Worm (Caenorhabditis elegans) whole organism, L4 larva: Measurements from ENCODE around the gene ttr-37.
A peak's percentile ranks its signal among the peaks of the same experiment; 100 is the strongest.

Experiments
- F26F4.8 ChIP-seq: fragments of 200-800 bp; sonication (Bioruptor generic); conservative IDR thresholded peaks from 2 replicates; pipeline ENCODE4 v1.3.6; 2022; ENCODE audit warnings: missing genetic modification characterization, missing compliant biosample characterization
- F37D6.2 ChIP-seq: sonication (generic microtip); optimal IDR thresholded peaks from 2 replicates; lab custom pipeline; 2016; ENCODE audit warnings: mild to moderate bottlenecking, missing genetic modification characterization, missing compliant biosample characterization
- F44E2.7 ChIP-seq: fragments of 200-800 bp; sonication (Bioruptor generic); IDR thresholded peaks from 2 replicates; pipeline ENCODE4 v2.1.2; 2022; ENCODE audit warnings: missing genetic modification characterization, missing compliant biosample characterization
- R02D3.7 ChIP-seq: fragments of 150-350 bp; sonication (generic microtip); optimal IDR thresholded peaks from 3 replicates; lab custom pipeline; 2014; ENCODE audit warnings: missing biosample characterization, missing genetic modification characterization
- T20F7.1 ChIP-seq: fragments of 200-800 bp; sonication (Bioruptor generic); optimal IDR thresholded peaks from 2 replicates; lab custom pipeline; 2018; ENCODE audit warnings: mild to moderate bottlenecking, missing genetic modification characterization, missing compliant biosample characterization
- Y48G9A.11 ChIP-seq: fragments of 200-800 bp; sonication (Bioruptor generic); IDR thresholded peaks from 2 replicates; pipeline ENCODE4 v1.3.6; 2022; ENCODE audit warnings: missing genetic modification reagents, missing genetic modification characterization, missing compliant biosample characterization
- Y5F2A.4 ChIP-seq: fragments of 200-800 bp; sonication (Bioruptor generic); optimal IDR thresholded peaks from 2 replicates; lab custom pipeline; 2018; ENCODE audit warnings: mild to moderate bottlenecking, missing genetic modification characterization, missing compliant biosample characterization
- ZK546.5 ChIP-seq, 2 experiments: sonication (generic microtip); optimal IDR thresholded peaks; 2 replicates each; lab custom pipeline; 2017; ENCODE audit warnings: missing biosample characterization in 2 of 2, missing genetic modification characterization in 2 of 2
- ceh-44 ChIP-seq: fragments of 200-800 bp; sonication (Bioruptor generic); IDR thresholded peaks from 2 replicates; pipeline ENCODE4 v1.3.6; 2022; ENCODE audit warnings: missing genetic modification reagents, missing genetic modification characterization, missing compliant biosample characterization
- daf-16 ChIP-seq, 3 experiments: sonication (generic microtip); optimal IDR thresholded peaks; 2 replicates each; lab custom pipeline; 2016 to 2017; ENCODE audit warnings: missing genetic modification characterization in 3 of 3, missing genetic modification reagents in 3 of 3, mild to moderate bottlenecking in 2 of 3, missing compliant biosample characterization in 2 of 3, missing biosample characterization in 1 of 3, moderate library complexity in 1 of 3
- dmd-6 ChIP-seq: fragments of 200-800 bp; sonication (Bioruptor generic); IDR thresholded peaks from 2 replicates; pipeline ENCODE4 v1.3.6; 2022; ENCODE audit warnings: missing genetic modification reagents, missing genetic modification characterization, missing compliant biosample characterization
- dmd-9 ChIP-seq: fragments of 200-800 bp; sonication (Bioruptor generic); IDR thresholded peaks from 2 replicates; pipeline ENCODE4 v1.3.6; 2022; ENCODE audit warnings: missing genetic modification reagents, missing genetic modification characterization, missing compliant biosample characterization
- duxl-1 ChIP-seq: sonication (generic microtip); optimal IDR thresholded peaks from 2 replicates; lab custom pipeline; 2016; ENCODE audit warnings: mild to moderate bottlenecking, missing genetic modification characterization, moderate library complexity, missing compliant biosample characterization; ENCODE audit not compliant: poor library complexity
- dve-1 ChIP-seq: sonication (generic microtip); optimal IDR thresholded peaks from 2 replicates; lab custom pipeline; 2017; ENCODE audit warnings: antibody characterized with exemption, mild to moderate bottlenecking, missing genetic modification characterization, missing compliant biosample characterization; ENCODE audit not compliant: insufficient read depth
- egl-27 ChIP-seq: sonication (generic microtip); optimal IDR thresholded peaks from 3 replicates; lab custom pipeline; 2017; ENCODE audit warnings: missing biosample characterization, missing genetic modification reagents, missing genetic modification characterization
- hif-1 ChIP-seq, 2 experiments: sonication (generic microtip); optimal IDR thresholded peaks; 2 replicates each; lab custom pipeline; 2016 to 2017; ENCODE audit warnings: missing compliant biosample characterization in 2 of 2, missing genetic modification characterization in 2 of 2, missing genetic modification reagents in 2 of 2, missing genotype in 2 of 2, mild to moderate bottlenecking in 1 of 2
- hmg-1.1 ChIP-seq: fragments of 200-800 bp; sonication (Bioruptor generic); IDR thresholded peaks from 2 replicates; pipeline ENCODE4 v1.3.6; 2022; ENCODE audit warnings: missing genetic modification reagents, missing genetic modification characterization, missing compliant biosample characterization
- lin-15B ChIP-seq: fragments of 150-350 bp; sonication (generic microtip); optimal IDR thresholded peaks from 3 replicates; lab custom pipeline; 2014; ENCODE audit warnings: missing biosample characterization, missing genetic modification characterization
- lin-29 ChIP-seq: fragments of 200-800 bp; sonication (Bioruptor generic); IDR thresholded peaks from 2 replicates; pipeline ENCODE4 v1.3.6; 2022; ENCODE audit warnings: missing genetic modification reagents, missing genetic modification characterization, missing compliant biosample characterization
- lin-38 ChIP-seq: fragments of 200-800 bp; sonication (Bioruptor generic); IDR thresholded peaks from 2 replicates; pipeline ENCODE4 v1.3.6; 2022; ENCODE audit warnings: missing genetic modification reagents, missing genetic modification characterization, missing compliant biosample characterization
- madf-5 ChIP-seq, 2 experiments: fragments of 200-800 bp; sonication (Bioruptor generic); IDR thresholded peaks; 2 replicates each; pipeline ENCODE4 v1.3.6; 2022; ENCODE audit warnings: missing compliant biosample characterization in 2 of 2, missing genetic modification characterization in 2 of 2
- madf-9 ChIP-seq: fragments of 200-800 bp; sonication (Bioruptor generic); conservative IDR thresholded peaks from 2 replicates; pipeline ENCODE4 v1.3.6; 2022; ENCODE audit warnings: missing genetic modification reagents, missing genetic modification characterization, missing compliant biosample characterization
- mes-2 ChIP-seq: sonication (generic microtip); optimal IDR thresholded peaks from 2 replicates; lab custom pipeline; 2016; ENCODE audit warnings: missing genotype, mild to moderate bottlenecking, missing genetic modification characterization, missing compliant biosample characterization; ENCODE audit not compliant: poor library complexity, severe bottlenecking
- mxl-3 ChIP-seq: fragments of 200-800 bp; sonication (Bioruptor generic); optimal IDR thresholded peaks from 2 replicates; lab custom pipeline; 2018; ENCODE audit warnings: mild to moderate bottlenecking, missing genetic modification characterization, missing compliant biosample characterization
- nhr-102 ChIP-seq: sonication (generic microtip); optimal IDR thresholded peaks from 2 replicates; lab custom pipeline; 2016; ENCODE audit warnings: mild to moderate bottlenecking, missing genetic modification characterization, moderate library complexity, missing compliant biosample characterization
- nhr-28 ChIP-seq: fragments of 150-350 bp; optimal IDR thresholded peaks from 2 replicates; lab custom pipeline; 2014; ENCODE audit warnings: missing biosample characterization, missing genetic modification characterization
- nhr-42 ChIP-seq: fragments of 200-800 bp; sonication (Bioruptor generic); IDR thresholded peaks from 2 replicates; pipeline ENCODE4 v1.3.6; 2022; ENCODE audit warnings: missing genetic modification characterization, missing compliant biosample characterization
- pqm-1 ChIP-seq: sonication (generic microtip); optimal IDR thresholded peaks from 2 replicates; lab custom pipeline; 2017; ENCODE audit warnings: missing biosample characterization, missing genetic modification characterization
- saeg-2 ChIP-seq: fragments of 200-800 bp; sonication (Bioruptor generic); IDR thresholded peaks from 2 replicates; pipeline ENCODE4 v1.3.6; 2022; ENCODE audit warnings: missing genetic modification reagents, missing genetic modification characterization, missing compliant biosample characterization
- snpc-1.2 ChIP-seq: fragments of 200-800 bp; sonication (Bioruptor generic); IDR thresholded peaks from 2 replicates; pipeline ENCODE4 v1.3.6; 2022; ENCODE audit warnings: missing genetic modification reagents, missing genetic modification characterization, missing compliant biosample characterization
- snpc-4 ChIP-seq: fragments of 150-350 bp; optimal IDR thresholded peaks from 2 replicates; lab custom pipeline; 2014; ENCODE audit warnings: missing biosample characterization, missing genetic modification characterization
- tra-1 ChIP-seq: fragments of 200-800 bp; sonication (Bioruptor generic); IDR thresholded peaks from 2 replicates; pipeline ENCODE4 v1.3.6; 2022; ENCODE audit warnings: missing genetic modification reagents, missing genetic modification characterization, missing compliant biosample characterization
- unc-62 ChIP-seq, 3 experiments: fragments of 150-350 bp in 1 of 3; sonication (generic microtip); optimal IDR thresholded peaks in 2 of 3; peaks in 1 of 3; 1 replicate in 1 of 3; 2 replicates in 2 of 3; lab custom pipeline; 2014 to 2017; ENCODE audit warnings: missing biosample characterization in 3 of 3, missing genetic modification characterization in 3 of 3, missing genetic modification reagents in 3 of 3, missing genotype in 1 of 3
- zip-2 ChIP-seq: fragments of 150-350 bp; optimal IDR thresholded peaks from 2 replicates; lab custom pipeline; 2014; ENCODE audit warnings: missing biosample characterization, missing genetic modification characterization
- ztf-11 ChIP-seq: fragments of 150-350 bp; optimal IDR thresholded peaks from 2 replicates; lab custom pipeline; 2014; ENCODE audit warnings: missing biosample characterization, missing genetic modification characterization
- ztf-7 ChIP-seq: fragments of 150-350 bp; optimal IDR thresholded peaks from 2 replicates; lab custom pipeline; 2014; ENCODE audit warnings: missing biosample characterization, missing genetic modification characterization

Gene ttr-37

DNA sequence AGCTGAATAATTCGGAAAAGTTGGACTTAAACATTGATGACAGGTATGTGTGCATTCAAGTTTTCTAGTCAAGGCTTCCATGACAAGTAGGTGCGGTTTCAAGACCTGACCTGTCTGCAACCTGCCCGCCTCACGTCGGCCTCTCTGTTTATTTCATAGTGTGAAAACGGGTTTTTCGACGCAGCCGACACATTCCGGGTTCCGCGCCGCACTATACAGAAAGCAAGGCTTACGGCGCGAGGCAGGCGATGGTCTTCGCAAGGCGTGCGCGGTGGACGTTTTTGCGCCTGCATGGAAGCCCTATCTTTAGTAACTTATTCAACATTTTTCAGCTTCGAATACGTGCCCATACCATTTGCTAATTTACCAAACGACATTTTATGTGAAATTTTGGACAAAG is 35.5 kb upstream of the ttr-37 start:
- no peak for TF ChIP-seq ceh-44 (GFP tag; lab: Robert Waterston, UW)
- TF ChIP-seq mes-2 (tag; lab: Kevin White, UChicago): no peak
- TF ChIP-seq snpc-1.2 (GFP tag; lab: Robert Waterston, UW): peak; percentile 39; the same call in 1 of the 2 replicates
- TF ChIP-seq snpc-4: peak; percentile 3
- TF ChIP-seq F26F4.8 (GFP tag; lab: Robert Waterston, UW): 0 out of 2 replicates have a peak, but pooled peaks have one; percentile 20

DNA sequence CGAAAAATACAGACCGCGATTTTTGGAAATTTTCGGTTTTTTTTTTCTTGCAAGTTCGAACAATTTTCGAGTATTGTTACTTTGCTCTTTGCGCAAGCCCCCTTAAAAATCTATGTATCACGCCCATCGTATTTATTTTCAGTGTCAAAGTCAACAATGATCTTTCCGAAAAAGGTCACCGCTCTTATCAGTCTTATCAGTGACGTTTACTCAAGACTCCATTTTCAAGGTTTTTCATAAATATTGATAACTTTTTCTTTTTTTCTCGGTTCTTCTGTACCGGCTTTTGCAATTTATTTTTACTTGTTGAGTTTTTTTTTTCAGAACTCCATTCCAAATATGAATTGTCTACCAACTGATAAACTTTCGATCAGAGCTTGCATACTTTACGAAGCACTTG is 34.7 kb upstream of the ttr-37 start, which contains the start of gene fbxa-190:
Gene fbxa-190, plus strand, starts transcription at position 325 of the 400 bp plus-strand sequence.
- TF ChIP-seq dmd-6 (GFP tag; lab: Robert Waterston, UW): peak; percentile 30; the same call in 1 of the 2 replicates
- no peak for TF ChIP-seq lin-29 (GFP tag; lab: Robert Waterston, UW)
- no peak for TF ChIP-seq tra-1 (GFP tag; lab: Robert Waterston, UW)
- no peak for TF ChIP-seq daf-16 (GFP tag; optimal IDR thresholded peaks at IDR 0.05; lab: Kevin White, UChicago)
- peak; percentile 87 for TF ChIP-seq daf-16 (tag; optimal IDR thresholded peaks at IDR 0.05; lab: Kevin White, UChicago)
- TF ChIP-seq pqm-1: peak; percentile 58
- TF ChIP-seq R02D3.7 (tag; lab: Kevin White, UChicago): no peak
- TF ChIP-seq dve-1 (tag; lab: Kevin White, UChicago): peak; percentile 4
- TF ChIP-seq nhr-28 (tag; lab: Kevin White, UChicago): peak; percentile 22
- TF ChIP-seq nhr-102 (tag; lab: Kevin White, UChicago): no peak

DNA sequence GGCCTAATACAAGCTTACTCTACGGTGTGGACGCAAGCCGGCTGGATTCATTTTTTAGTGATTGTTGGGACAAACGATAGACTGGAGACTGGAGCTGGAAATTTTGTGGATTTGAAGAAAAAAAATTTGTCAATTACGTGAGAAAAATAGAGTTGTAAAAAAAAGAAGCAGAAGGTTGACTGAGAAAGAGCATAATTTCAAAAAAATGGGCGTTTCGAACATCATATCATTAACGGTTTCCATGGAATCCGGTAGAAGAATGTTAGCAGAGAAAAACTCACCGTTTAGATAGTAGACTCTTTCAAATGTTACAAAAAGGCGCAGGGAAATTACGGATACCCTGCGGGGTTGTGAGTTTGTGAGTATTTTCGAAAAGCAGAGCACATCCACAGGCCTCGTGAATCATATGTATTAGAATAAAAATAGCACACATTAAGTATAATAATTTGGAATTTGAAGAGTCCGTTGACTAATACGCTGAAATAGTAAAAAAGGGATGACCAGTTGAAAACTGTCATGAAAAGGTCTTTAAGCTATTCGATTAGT is 33.8 kb upstream of the ttr-37 start, which contains the start of gene F56C3.7:
Gene F56C3.7, minus strand, starts transcription at position 51 of the 546 bp plus-strand sequence.
- no peak for TF ChIP-seq lin-15B (tag; lab: Kevin White, UChicago)
- no peak for TF ChIP-seq dmd-9 (GFP tag; lab: Robert Waterston, UW)
- no peak for TF ChIP-seq Y5F2A.4 (GFP tag; lab: Kevin White, UChicago)
- no peak for TF ChIP-seq F26F4.8 (GFP tag; lab: Robert Waterston, UW)
- no peak for TF ChIP-seq ztf-11 (tag; lab: Kevin White, UChicago)
- TF ChIP-seq ztf-7 (tag; lab: Kevin White, UChicago): no peak
- TF ChIP-seq hmg-1.1 (GFP tag; lab: Robert Waterston, UW): peak; percentile 46
- no peak for TF ChIP-seq Y48G9A.11
- no peak for TF ChIP-seq lin-38 (GFP tag; lab: Robert Waterston, UW)
- no peak for TF ChIP-seq F44E2.7 (GFP tag; lab: Robert Waterston, UW)
- peak in 1 of 2 experiments; percentile 19 for TF ChIP-seq unc-62 (GFP tag; optimal IDR thresholded peaks at IDR 0.05 in 1 of 2; lab: Kevin White, UChicago)
- TF ChIP-seq unc-62 (tag; optimal IDR thresholded peaks at IDR 0.05; lab: Kevin White, UChicago): no peak
- no peak for TF ChIP-seq hif-1 (tag; optimal IDR thresholded peaks at IDR 0.05; lab: Kevin White, UChicago)
- TF ChIP-seq mxl-3 (GFP tag; lab: Kevin White, UChicago): no peak
- no peak for TF ChIP-seq F37D6.2 (tag; lab: Kevin White, UChicago)
- no peak for TF ChIP-seq madf-9
- TF ChIP-seq madf-5 (GFP tag; IDR thresholded peaks at IDR 0.05; lab: Robert Waterston, UW): no peak
- TF ChIP-seq T20F7.1 (GFP tag; lab: Kevin White, UChicago): no peak
- TF ChIP-seq duxl-1: peak; percentile 39
- no peak for TF ChIP-seq ZK546.5 (tag; optimal IDR thresholded peaks at IDR 0.05; lab: Kevin White, UChicago)
- peak; percentile 49 for TF ChIP-seq mes-2 (tag; lab: Kevin White, UChicago)
- TF ChIP-seq zip-2 (tag; lab: Kevin White, UChicago): no peak
- TF ChIP-seq saeg-2 (GFP tag; lab: Robert Waterston, UW): no peak
- TF ChIP-seq egl-27 (tag; lab: Kevin White, UChicago): no peak
- no peak for TF ChIP-seq R02D3.7 (tag; lab: Kevin White, UChicago)
- TF ChIP-seq nhr-42 (GFP tag; lab: Robert Waterston, UW): peak; percentile 67; the same call in 1 of the 2 replicates
